Worm (Caenorhabditis elegans) whole organism, young adult: Measurements from ENCODE around the gene C29F7.3.

Source experiments
- B0035.1 ChIP-seq: sonication (generic microtip); optimal IDR thresholded peaks from 2 replicates; lab custom pipeline; 2016; ENCODE audit warnings: missing genetic modification characterization, mild to moderate bottlenecking, missing compliant biosample characterization, missing genotype, missing genetic modification reagents
- B0261.1 ChIP-seq: sonication (generic microtip); optimal IDR thresholded peaks from 2 replicates; lab custom pipeline; 2016; ENCODE audit warnings: mild to moderate bottlenecking, missing genetic modification characterization, moderate library complexity, missing compliant biosample characterization
- D2030.7 ChIP-seq: fragments of 200-800 bp; sonication (Bioruptor generic); IDR thresholded peaks from 2 replicates; pipeline ENCODE4 v1.3.6; 2022; ENCODE audit warnings: missing genetic modification reagents, missing genetic modification characterization, missing compliant biosample characterization
- K12H6.12 ChIP-seq: fragments of 200-800 bp; sonication (Bioruptor generic); optimal IDR thresholded peaks from 2 replicates; lab custom pipeline; 2018; ENCODE audit warnings: mild to moderate bottlenecking, missing genetic modification characterization, missing compliant biosample characterization
- T26A5.8 ChIP-seq: sonication (generic microtip); optimal IDR thresholded peaks from 2 replicates; lab custom pipeline; 2016; ENCODE audit warnings: missing genetic modification characterization, missing compliant biosample characterization
- Y53F4B.3 ChIP-seq: fragments of 200-800 bp; sonication (Bioruptor generic); IDR thresholded peaks from 2 replicates; pipeline ENCODE4 v1.3.6; 2022; ENCODE audit warnings: missing genetic modification reagents, missing genetic modification characterization, missing compliant biosample characterization
- Y53G8AR.9 ChIP-seq: fragments of 200-800 bp; sonication (Bioruptor generic); conservative IDR thresholded peaks from 2 replicates; pipeline ENCODE4 v1.3.6; 2022; ENCODE audit warnings: missing genetic modification reagents, missing genetic modification characterization, missing compliant biosample characterization
- Y95B8A.8 ChIP-seq: fragments of 200-800 bp; sonication (Bioruptor generic); IDR thresholded peaks from 2 replicates; pipeline ENCODE4 v1.3.6; 2022; ENCODE audit warnings: missing genetic modification reagents, missing genetic modification characterization, missing compliant biosample characterization
- ZK185.1 ChIP-seq: sonication (generic microtip); optimal IDR thresholded peaks from 2 replicates; lab custom pipeline; 2016; ENCODE audit warnings: mild to moderate bottlenecking, missing genetic modification characterization, missing compliant biosample characterization; ENCODE audit not compliant: poor library complexity, severe bottlenecking
- akir-1 ChIP-seq: fragments of 200-800 bp; sonication (Bioruptor generic); optimal IDR thresholded peaks from 2 replicates; lab custom pipeline; 2018; ENCODE audit warnings: mild to moderate bottlenecking, missing genetic modification characterization, moderate library complexity, missing compliant biosample characterization
- athp-1 ChIP-seq: sonication (generic microtip); optimal IDR thresholded peaks from 2 replicates; lab custom pipeline; 2017; ENCODE audit warnings: mild to moderate bottlenecking, missing genetic modification characterization, missing compliant biosample characterization
- bed-1 ChIP-seq: fragments of 200-800 bp; sonication (Bioruptor generic); IDR thresholded peaks from 2 replicates; pipeline ENCODE4 v1.3.6; 2022; ENCODE audit warnings: missing genetic modification reagents, missing genetic modification characterization, missing compliant biosample characterization
- cebp-1 ChIP-seq, 2 experiments: fragments of 200-800 bp in 1 of 2; sonication (Bioruptor generic) in 1 of 2; sonication (generic microtip) in 1 of 2; IDR thresholded peaks in 1 of 2; optimal IDR thresholded peaks in 1 of 2; 2 replicates each; pipeline versions ENCODE4 v1.3.6 to Lab custom; 2017 to 2022; ENCODE audit warnings: missing compliant biosample characterization in 2 of 2, missing genetic modification characterization in 2 of 2, mild to moderate bottlenecking in 1 of 2, missing genetic modification reagents in 1 of 2, moderate library complexity in 1 of 2
- ceh-100 ChIP-seq: fragments of 200-800 bp; sonication (Bioruptor generic); IDR thresholded peaks from 2 replicates; pipeline ENCODE4 v1.3.6; 2022; ENCODE audit warnings: missing genetic modification reagents, missing genetic modification characterization, missing compliant biosample characterization
- ceh-27 ChIP-seq: fragments of 200-800 bp; sonication (Bioruptor generic); optimal IDR thresholded peaks from 2 replicates; lab custom pipeline; 2018; ENCODE audit warnings: mild to moderate bottlenecking, missing genetic modification characterization, moderate library complexity, missing compliant biosample characterization
- ceh-79 ChIP-seq: sonication (generic microtip); optimal IDR thresholded peaks from 2 replicates; lab custom pipeline; 2017; ENCODE audit warnings: mild to moderate bottlenecking, missing genetic modification characterization, missing compliant biosample characterization
- die-1 ChIP-seq: sonication (generic microtip); optimal IDR thresholded peaks from 2 replicates; lab custom pipeline; 2016; ENCODE audit warnings: missing genotype, mild to moderate bottlenecking, missing genetic modification characterization, missing compliant biosample characterization
- dox-1 ChIP-seq: fragments of 200-800 bp; sonication (Bioruptor generic); IDR thresholded peaks from 2 replicates; pipeline ENCODE4 v1.3.6; 2022; ENCODE audit warnings: missing genetic modification reagents, missing genetic modification characterization, missing compliant biosample characterization
- dpff-1 ChIP-seq: sonication (generic microtip); optimal IDR thresholded peaks from 2 replicates; lab custom pipeline; 2017; ENCODE audit warnings: mild to moderate bottlenecking, missing genetic modification characterization, missing compliant biosample characterization
- dpl-1 ChIP-seq: fragments of 150-350 bp; optimal IDR thresholded peaks from 2 replicates; lab custom pipeline; 2014; ENCODE audit warnings: missing biosample characterization, missing genetic modification reagents, missing genetic modification characterization
- him-1 ChIP-seq: sonication (generic microtip); optimal IDR thresholded peaks from 2 replicates; lab custom pipeline; 2016; ENCODE audit warnings: missing genotype, missing genetic modification reagents, missing genetic modification characterization, missing compliant biosample characterization
- hmg-1.2 ChIP-seq: fragments of 200-800 bp; sonication (Bioruptor generic); IDR thresholded peaks from 2 replicates; pipeline ENCODE4 v1.3.6; 2022; ENCODE audit warnings: missing genetic modification reagents, missing genetic modification characterization, missing compliant biosample characterization
- hmg-20 ChIP-seq: fragments of 200-800 bp; sonication (Bioruptor generic); IDR thresholded peaks from 2 replicates; pipeline ENCODE4 v1.3.6; 2022; ENCODE audit warnings: missing genetic modification reagents, missing genetic modification characterization, missing compliant biosample characterization
- let-526 ChIP-seq: fragments of 200-800 bp; sonication (Bioruptor generic); IDR thresholded peaks from 2 replicates; pipeline ENCODE4 v1.3.6; 2022; ENCODE audit warnings: missing genetic modification reagents, missing genetic modification characterization, missing compliant biosample characterization
- lin-26 ChIP-seq: fragments of 200-800 bp; sonication (Bioruptor generic); IDR thresholded peaks from 2 replicates; pipeline ENCODE4 v1.3.6; 2022; ENCODE audit warnings: missing genetic modification reagents, missing genetic modification characterization, missing compliant biosample characterization
- lsy-27 ChIP-seq: sonication (generic microtip); optimal IDR thresholded peaks from 2 replicates; lab custom pipeline; 2017; ENCODE audit warnings: missing genetic modification characterization, mild to moderate bottlenecking, missing compliant biosample characterization, antibody characterized with exemption, missing genotype, borderline replicate concordance; ENCODE audit not compliant: insufficient read depth
- madf-6 ChIP-seq: fragments of 200-800 bp; sonication (Bioruptor generic); IDR thresholded peaks from 2 replicates; pipeline ENCODE4 v1.3.6; 2022; ENCODE audit warnings: missing genetic modification reagents, missing genetic modification characterization, missing compliant biosample characterization
- mcd-1 ChIP-seq: fragments of 200-800 bp; sonication (Bioruptor generic); IDR thresholded peaks from 2 replicates; pipeline ENCODE4 v1.3.6; 2022; ENCODE audit warnings: missing genetic modification reagents, missing genetic modification characterization, missing compliant biosample characterization
- mes-4 ChIP-seq: sonication (generic microtip); optimal IDR thresholded peaks from 2 replicates; lab custom pipeline; 2016; ENCODE audit warnings: missing genotype, missing genetic modification characterization, missing compliant biosample characterization
- nfyb-1 ChIP-seq: fragments of 200-800 bp; sonication (Bioruptor generic); IDR thresholded peaks from 2 replicates; pipeline ENCODE4 v1.3.6; 2022; ENCODE audit warnings: missing genetic modification reagents, missing genetic modification characterization, missing compliant biosample characterization
- nhr-179 ChIP-seq: sonication (generic microtip); optimal IDR thresholded peaks from 2 replicates; lab custom pipeline; 2016; ENCODE audit warnings: mild to moderate bottlenecking, missing genetic modification characterization, missing compliant biosample characterization
- nhr-80 ChIP-seq: sonication (generic microtip); optimal IDR thresholded peaks from 2 replicates; lab custom pipeline; 2016; ENCODE audit warnings: missing genetic modification characterization, missing compliant biosample characterization
- nhr-90 ChIP-seq: sonication (generic microtip); optimal IDR thresholded peaks from 2 replicates; lab custom pipeline; 2016; ENCODE audit warnings: missing genotype, mild to moderate bottlenecking, missing genetic modification characterization, missing compliant biosample characterization
- pbrm-1 ChIP-seq: fragments of 200-800 bp; sonication (Bioruptor generic); IDR thresholded peaks from 2 replicates; pipeline ENCODE4 v1.3.6; 2022; ENCODE audit warnings: missing genetic modification reagents, missing genetic modification characterization, missing compliant biosample characterization
- rcor-1 ChIP-seq: fragments of 200-800 bp; sonication (Bioruptor generic); IDR thresholded peaks from 2 replicates; pipeline ENCODE4 v1.3.6; 2022; ENCODE audit warnings: missing genetic modification reagents, missing genetic modification characterization, missing compliant biosample characterization
- rec-8 ChIP-seq, 2 experiments: sonication (generic microtip); optimal IDR thresholded peaks; 2 replicates each; lab custom pipeline; 2016; ENCODE audit warnings: mild to moderate bottlenecking in 2 of 2, missing genetic modification characterization in 2 of 2, missing genetic modification reagents in 2 of 2, missing genotype in 2 of 2, missing biosample characterization in 1 of 2, missing compliant biosample characterization in 1 of 2, moderate library complexity in 1 of 2
- rpc-1 ChIP-seq, 2 experiments: fragments of 150-350 bp in 1 of 2; sonication (generic microtip) in 1 of 2; optimal IDR thresholded peaks; 2 replicates each; lab custom pipeline; 2014 to 2018; ENCODE audit warnings: missing biosample characterization in 1 of 2, missing genetic modification characterization in 1 of 2, missing genetic modification reagents in 1 of 2, missing genotype in 1 of 2
- snpc-1.3 ChIP-seq: sonication (generic microtip); optimal IDR thresholded peaks from 2 replicates; lab custom pipeline; 2017; ENCODE audit warnings: missing genetic modification characterization, mild to moderate bottlenecking, missing compliant biosample characterization, antibody characterized with exemption, moderate library complexity, missing genotype, missing genetic modification reagents; ENCODE audit not compliant: insufficient read depth
- snpc-4 ChIP-seq, 5 experiments: fragments of 150-350 bp in 1 of 5; sonication (generic microtip) in 4 of 5; optimal IDR thresholded peaks; 2 replicates each; lab custom pipeline; 2014 to 2018; ENCODE audit warnings: missing genetic modification characterization in 5 of 5, missing biosample characterization in 3 of 5, antibody characterized with exemption in 2 of 5, mild to moderate bottlenecking in 2 of 5, missing compliant biosample characterization in 2 of 5, missing genotype in 2 of 5, moderate library complexity in 2 of 5, missing genetic modification reagents in 1 of 5
- somi-1 ChIP-seq: fragments of 200-800 bp; sonication (Bioruptor generic); optimal IDR thresholded peaks from 2 replicates; lab custom pipeline; 2018; ENCODE audit warnings: mild to moderate bottlenecking, missing genetic modification characterization, missing compliant biosample characterization
- tbp1 ChIP-seq: fragments of 200-800 bp; sonication (Bioruptor generic); optimal IDR thresholded peaks from 2 replicates; lab custom pipeline; 2018; ENCODE audit warnings: mild to moderate bottlenecking, missing genetic modification characterization, missing compliant biosample characterization
- unc-130 ChIP-seq: sonication (generic microtip); optimal IDR thresholded peaks from 2 replicates; lab custom pipeline; 2016; ENCODE audit warnings: missing genetic modification reagents, missing genetic modification characterization, missing compliant biosample characterization
- unc-62 ChIP-seq: fragments of 150-350 bp; optimal IDR thresholded peaks from 2 replicates; lab custom pipeline; 2014; ENCODE audit warnings: missing biosample characterization, missing genetic modification reagents, missing genetic modification characterization
- zfh-2 ChIP-seq: fragments of 200-800 bp; sonication (Bioruptor generic); conservative IDR thresholded peaks from 2 replicates; pipeline ENCODE4 v1.3.6; 2022; ENCODE audit warnings: missing genetic modification reagents, missing genetic modification characterization, missing compliant biosample characterization
- zim-3 ChIP-seq: sonication (generic microtip); optimal IDR thresholded peaks from 2 replicates; lab custom pipeline; 2017; ENCODE audit warnings: mild to moderate bottlenecking, missing genetic modification characterization, moderate library complexity, missing compliant biosample characterization

The C29F7.3 gene

DNA sequence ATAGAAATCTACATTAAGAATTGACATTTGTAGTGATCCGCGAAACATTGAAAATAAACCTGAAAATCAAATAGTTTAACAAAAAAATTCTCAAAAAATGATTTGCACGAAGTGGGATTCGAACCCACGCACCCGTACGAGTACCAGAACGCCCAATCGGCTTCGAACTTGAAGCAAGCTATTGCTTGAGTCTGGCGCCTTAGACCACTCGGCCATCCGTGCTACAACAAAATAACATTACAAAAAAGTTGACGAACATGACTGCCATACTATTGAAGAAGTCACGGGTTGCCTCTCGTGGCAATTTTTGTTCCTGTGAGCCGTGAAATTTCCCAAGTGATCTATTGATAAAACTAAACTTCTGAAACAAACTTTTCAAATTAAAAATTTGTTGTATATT, 23.5 kb upstream of the C29F7.3 start:
- TF ChIP-seq somi-1 (GFP tag; lab: Kevin White, UChicago) (no peak), die-1 (peak; percentile 64), bed-1 (GFP tag; lab: Robert Waterston, UW) (no peak), hmg-1.2 (GFP tag; lab: Robert Waterston, UW) (peak; percentile 44; the same call in 1 of the 2 replicates), ceh-79 (tag; lab: Kevin White, UChicago) (no peak), dpff-1 (no peak), snpc-1.3 (tag; lab: Kevin White, UChicago) (peak; percentile 63), rec-8 (tag; optimal IDR thresholded peaks at IDR 0.05; lab: Kevin White, UChicago) (no peak), dox-1 (GFP tag; lab: Robert Waterston, UW) (peak; percentile 45; the same call in 1 of the 2 replicates), B0261.1 (tag; lab: Kevin White, UChicago) (peak; percentile 72), snpc-4 (GFP tag; optimal IDR thresholded peaks at IDR 0.05; lab: Kevin White, UChicago) (peak; percentile 62), snpc-4 (tag; optimal IDR thresholded peaks at IDR 0.05; lab: Kevin White, UChicago) (peak in 2 of 4 experiments; percentile 36 to 58), B0035.1 (no peak), rpc-1 (optimal IDR thresholded peaks at IDR 0.05; lab: Kevin White, UChicago) (peak; percentile 75), rpc-1 (tag; optimal IDR thresholded peaks at IDR 0.05; lab: Kevin White, UChicago) (peak; percentile 90), zim-3 (tag; lab: Kevin White, UChicago) (no peak), ceh-27 (GFP tag; lab: Kevin White, UChicago) (no peak), dpl-1 (GFP tag; lab: Kevin White, UChicago) (no peak), mes-4 (tag; lab: Kevin White, UChicago) (peak; percentile 39), nhr-90 (tag; lab: Kevin White, UChicago) (peak; percentile 32), K12H6.12 (no peak), pbrm-1 (GFP tag; lab: Robert Waterston, UW) (peak; percentile 76), lin-26 (GFP tag; lab: Robert Waterston, UW) (0 out of 2 replicates have a peak, but pooled peaks have one; percentile 45), madf-6 (GFP tag; lab: Robert Waterston, UW) (0 out of 2 replicates have a peak, but pooled peaks have one; percentile 18), akir-1 (GFP tag; lab: Kevin White, UChicago) (no peak), cebp-1 (GFP tag; IDR thresholded peaks at IDR 0.05; lab: Robert Waterston, UW) (no peak), cebp-1 (tag; optimal IDR thresholded peaks at IDR 0.05; lab: Kevin White, UChicago) (peak; percentile 1), tbp1 (GFP tag; lab: Kevin White, UChicago) (peak; percentile 84), hmg-20 (GFP tag; lab: Robert Waterston, UW) (peak; percentile 55; the same call in 1 of the 2 replicates), athp-1 (tag; lab: Kevin White, UChicago) (no peak), unc-62 (GFP tag; lab: Kevin White, UChicago) (no peak), let-526 (no peak), him-1 (peak; percentile 51), rcor-1 (GFP tag; lab: Robert Waterston, UW) (peak; percentile 62), Y53G8AR.9 (GFP tag; lab: Robert Waterston, UW) (0 out of 2 replicates have a peak, but pooled peaks have one; percentile 22), Y95B8A.8 (GFP tag; lab: Robert Waterston, UW) (no peak), D2030.7 (GFP tag; lab: Robert Waterston, UW) (peak; percentile 92)
- TF ChIP-seq, all 124 proteins: peak for 19

DNA sequence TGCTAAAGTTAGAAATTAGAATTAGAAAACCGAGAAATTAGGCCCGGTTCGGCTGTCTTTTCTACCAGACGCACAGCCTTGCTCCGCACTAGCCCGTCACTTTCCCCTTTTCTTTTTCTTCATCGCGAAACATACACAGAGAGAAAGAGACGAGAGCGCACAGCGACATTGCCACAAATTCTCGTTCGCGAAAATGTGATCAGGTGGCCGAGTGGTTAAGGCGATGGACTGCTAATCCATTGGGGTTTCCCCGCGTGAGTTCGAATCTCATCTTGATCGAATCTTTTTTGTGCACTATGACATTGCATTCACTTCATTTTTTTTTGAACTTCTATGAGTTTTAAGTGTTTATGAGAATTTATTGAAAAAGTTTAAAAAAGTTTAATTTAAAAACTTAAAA, 22.7 kb upstream of the C29F7.3 start:
- no peak for TF ChIP-seq T26A5.8 (tag; lab: Kevin White, UChicago)
- peak; percentile 31 for TF ChIP-seq lsy-27 (tag; lab: Kevin White, UChicago)
- TF ChIP-seq mes-4 (tag; lab: Kevin White, UChicago), result no peak
- TF ChIP-seq ceh-100 (GFP tag; lab: Robert Waterston, UW), result peak; percentile 49; the same call in 1 of the 2 replicates
- peak; percentile 32 for TF ChIP-seq nhr-179 (tag; lab: Kevin White, UChicago)
- TF ChIP-seq D2030.7 (GFP tag; lab: Robert Waterston, UW), result peak; percentile 83
- TF ChIP-seq nhr-80 (tag; lab: Kevin White, UChicago), result peak; percentile 41
- TF ChIP-seq ZK185.1, result peak; percentile 61
- peak; percentile 65 for TF ChIP-seq mcd-1 (GFP tag; lab: Robert Waterston, UW)
- TF ChIP-seq zfh-2 (GFP tag; lab: Robert Waterston, UW), result peak; percentile 40; the same call in 1 of the 2 replicates
- TF ChIP-seq Y53F4B.3, result peak; percentile 50; the same call in 1 of the 2 replicates
- TF ChIP-seq ceh-27 (GFP tag; lab: Kevin White, UChicago), result peak; percentile 57
- TF ChIP-seq nfyb-1 (GFP tag; lab: Robert Waterston, UW), result peak; percentile 47; the same call in 1 of the 2 replicates
- TF ChIP-seq hmg-20 (GFP tag; lab: Robert Waterston, UW), result peak; percentile 33; the same call in 1 of the 2 replicates
- no peak for TF ChIP-seq unc-130 (GFP tag; lab: Kevin White, UChicago)
